Fruit fly (Drosophila melanogaster): ENCODE measurements around the gene Past1.

The Past1 gene

dm6 chr3R:12722392-12722914, 25.3 kb downstream of the Past1 start, which contains the start of gene Men (continued):
- 0 out of 3 replicates have a peak, but pooled peaks have one; percentile 42 for TF ChIP-seq zfh1 (GFP tag; IDR thresholded peaks at IDR 0.05)
- TF ChIP-seq NC2α (GFP tag; optimal IDR thresholded peaks at IDR 0.05), result no peak
- TF ChIP-seq MESR4 (GFP tag; optimal IDR thresholded peaks at IDR 0.05), result no peak
- TF ChIP-seq E2f1 (GFP tag; IDR thresholded peaks at IDR 0.05), result peak; percentile 63
- peak; percentile 32 for TF ChIP-seq org-1 (GFP tag; optimal IDR thresholded peaks at IDR 0.05)
- TF ChIP-seq unpg (GFP tag; optimal IDR thresholded peaks at IDR 0.05), result peak; percentile 75
- TF ChIP-seq CoRest (tag; optimal IDR thresholded peaks at IDR 0.05), result peak; percentile 78
- TF ChIP-seq CG4854 (GFP tag; optimal IDR thresholded peaks at IDR 0.05), result no peak
- no peak for TF ChIP-seq CG10274 (GFP tag; optimal IDR thresholded peaks at IDR 0.05)
- TF ChIP-seq CG4360 (GFP tag; IDR thresholded peaks at IDR 0.05), result peak; percentile 13; the same call in 1 of the 2 replicates
- TF ChIP-seq CG14965 (GFP tag; optimal IDR thresholded peaks at IDR 0.05; ENCODE audit: borderline replicate concordance), result no peak
- TF ChIP-seq prd (optimal IDR thresholded peaks at IDR 0.05), result no peak
- peak; percentile 48; the same call in 1 of the 3 replicates for TF ChIP-seq prd (GFP tag; IDR thresholded peaks at IDR 0.05)
- peak; percentile 13 for TF ChIP-seq CG12155 (GFP tag; optimal IDR thresholded peaks at IDR 0.05)
- TF ChIP-seq hkb (optimal IDR thresholded peaks at IDR 0.05), result no peak
- peak; percentile 45; the same call in 1 of the 2 replicates for TF ChIP-seq hkb (GFP tag; IDR thresholded peaks at IDR 0.05)
- TF ChIP-seq CG12769 (tag; optimal IDR thresholded peaks at IDR 0.05), result no peak
- TF ChIP-seq CG7928 (GFP tag; optimal IDR thresholded peaks at IDR 0.05), result no peak
- peak; percentile 2 to 48 for TF ChIP-seq dpn (GFP tag; optimal IDR thresholded peaks at IDR 0.05)
- TF ChIP-seq tup (GFP tag; optimal IDR thresholded peaks at IDR 0.05), result no peak
- peak; percentile 38; the same call in 1 of the 2 replicates for TF ChIP-seq CG11247 (GFP tag; IDR thresholded peaks at IDR 0.05)
- peak; percentile 63 for TF ChIP-seq CG14441 (GFP tag; IDR thresholded peaks at IDR 0.05)
- TF ChIP-seq cad (GFP tag; optimal IDR thresholded peaks at IDR 0.05), result no peak
- TF ChIP-seq chn (GFP tag; optimal IDR thresholded peaks at IDR 0.05), result no peak
- no peak for TF ChIP-seq CG1233 (GFP tag; optimal IDR thresholded peaks at IDR 0.05)
- no peak for TF ChIP-seq pan (optimal IDR thresholded peaks at IDR 0.05)
- peak in 1 of 2 experiments; percentile 64 for TF ChIP-seq pan (GFP tag; optimal IDR thresholded peaks at IDR 0.05 in 1 of 2, IDR thresholded peaks at IDR 0.05 in 1 of 2)
- TF ChIP-seq dm (GFP tag; optimal IDR thresholded peaks at IDR 0.05), result no peak
- peak; percentile 64 for TF ChIP-seq Oaz (GFP tag; IDR thresholded peaks at IDR 0.05)
- TF ChIP-seq Meics (GFP tag; optimal IDR thresholded peaks at IDR 0.05), result peak; percentile 63
- TF ChIP-seq ind (GFP tag; optimal IDR thresholded peaks at IDR 0.05), result peak; percentile 55
- TF ChIP-seq CG17912 (GFP tag; optimal IDR thresholded peaks at IDR 0.05), result no peak
- peak in 1 of 2 experiments; percentile 59 for TF ChIP-seq Eip74EF (GFP tag; optimal IDR thresholded peaks at IDR 0.05)
- TF ChIP-seq fd102C (GFP tag; optimal IDR thresholded peaks at IDR 0.05), result no peak
- no peak for TF ChIP-seq MTF-1 (GFP tag; optimal IDR thresholded peaks at IDR 0.05; ENCODE audit: borderline replicate concordance)
- TF ChIP-seq shn (GFP tag; optimal IDR thresholded peaks at IDR 0.05), result no peak
- TF ChIP-seq CG3995 (GFP tag; optimal IDR thresholded peaks at IDR 0.05), result no peak
- TF ChIP-seq tgo (GFP tag; IDR thresholded peaks at IDR 0.05), result peak; percentile 63; the same call in 2 of the 3 replicates
- TF ChIP-seq sug (tag; optimal IDR thresholded peaks at IDR 0.05), result peak; percentile 62
- 0 out of 3 replicates have a peak, but pooled peaks have one; percentile 24 for TF ChIP-seq ase (GFP tag; IDR thresholded peaks at IDR 0.05)
- peak; percentile 47 for TF ChIP-seq gcm (GFP tag; optimal IDR thresholded peaks at IDR 0.05)
- no peak for TF ChIP-seq lbe (GFP tag; optimal IDR thresholded peaks at IDR 0.05)
- no peak for TF ChIP-seq jumu (GFP tag; optimal IDR thresholded peaks at IDR 0.05)
- peak; percentile 53 for TF ChIP-seq CG10147 (GFP tag; optimal IDR thresholded peaks at IDR 0.05)
- no peak for TF ChIP-seq wek (GFP tag; optimal IDR thresholded peaks at IDR 0.05)
- TF ChIP-seq schlank (tag; optimal IDR thresholded peaks at IDR 0.05), result no peak
- no peak for TF ChIP-seq grn (GFP tag; optimal IDR thresholded peaks at IDR 0.05)
- 0 out of 3 replicates have a peak, but pooled peaks have one; percentile 20 for TF ChIP-seq Mrtf (GFP tag; IDR thresholded peaks at IDR 0.05)
- no peak for TF ChIP-seq Ets97D (GFP tag; optimal IDR thresholded peaks at IDR 0.05)
- peak; percentile 82 for TF ChIP-seq dmrt99B (tag; optimal IDR thresholded peaks at IDR 0.05)
- TF ChIP-seq phol (tag; optimal IDR thresholded peaks at IDR 0.05), result peak; percentile 73

Measured in whole organism, embryonic.